Worm (Caenorhabditis elegans) whole organism, L1 larva: ENCODE data around the gene nhr-107.

Experiments
- ceh-88 ChIP-seq: fragments of 200-800 bp; sonication (Bioruptor generic); IDR thresholded peaks from 2 replicates; pipeline ENCODE4 v1.3.6; 2022; ENCODE audit warnings: missing genetic modification characterization, missing compliant biosample characterization
- egl-27 ChIP-seq, 2 experiments: fragments of 150-350 bp in 1 of 2; sonication (generic microtip); optimal IDR thresholded peaks; 3 replicates each; lab custom pipeline; 2017 to 2018; ENCODE audit warnings: missing biosample characterization in 2 of 2, missing genetic modification characterization in 2 of 2, missing genetic modification reagents in 2 of 2
- hlh-17 ChIP-seq: fragments of 200-800 bp; sonication (Bioruptor generic); optimal IDR thresholded peaks from 2 replicates; lab custom pipeline; 2018; ENCODE audit warnings: missing genetic modification characterization, mild to moderate bottlenecking, missing compliant biosample characterization, moderate library complexity, borderline replicate concordance
- lin-15B ChIP-seq: fragments of 150-350 bp; sonication (generic microtip); optimal IDR thresholded peaks from 3 replicates; lab custom pipeline; 2014; ENCODE audit warnings: missing biosample characterization, missing genetic modification characterization
- nhr-237 ChIP-seq: fragments of 150-350 bp; optimal IDR thresholded peaks from 2 replicates; lab custom pipeline; 2014; ENCODE audit warnings: missing biosample characterization, missing genetic modification characterization
- nhr-28 ChIP-seq: fragments of 150-350 bp; optimal IDR thresholded peaks from 2 replicates; lab custom pipeline; 2014; ENCODE audit warnings: missing biosample characterization, missing genetic modification characterization
- pqm-1 ChIP-seq: sonication (generic microtip); optimal IDR thresholded peaks from 3 replicates; lab custom pipeline; 2017; ENCODE audit warnings: missing biosample characterization, missing genetic modification characterization
- snpc-4 ChIP-seq: fragments of 150-350 bp; optimal IDR thresholded peaks from 2 replicates; lab custom pipeline; 2014; ENCODE audit warnings: missing biosample characterization, missing genetic modification characterization
- unc-86 ChIP-seq: sonication (generic microtip); optimal IDR thresholded peaks from 2 replicates; lab custom pipeline; 2016; ENCODE audit warnings: missing genetic modification characterization, missing compliant biosample characterization
- ztf-4 ChIP-seq: fragments of 150-350 bp; optimal IDR thresholded peaks from 2 replicates; lab custom pipeline; 2014; ENCODE audit warnings: missing biosample characterization, missing genetic modification characterization

DNA sequence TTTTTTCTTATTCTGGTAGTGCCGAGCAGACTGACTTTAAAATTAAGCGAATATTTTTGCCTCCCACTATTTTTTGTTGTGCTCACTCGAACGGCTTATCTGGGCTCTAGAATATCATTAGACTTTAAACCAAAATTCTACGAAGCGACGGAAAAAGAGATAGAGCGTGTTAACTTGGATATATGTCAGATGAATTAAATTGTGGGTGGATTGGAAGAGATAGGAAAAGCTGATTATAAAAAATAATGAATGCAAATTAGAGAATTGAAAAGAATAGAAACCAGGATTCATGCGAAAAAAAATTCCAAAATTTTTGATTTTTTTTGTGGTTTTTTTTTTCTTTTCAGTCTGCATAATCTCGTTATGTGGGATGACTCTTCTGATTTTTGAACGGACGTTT lies 24.9 kb upstream of the nhr-107 start, which contains the start of gene F20A1.4:
- TF ChIP-seq nhr-28, result no peak
- no peak for TF ChIP-seq ceh-88 (GFP tag; lab: Robert Waterston, UW)
- no peak for TF ChIP-seq egl-27 (tag; optimal IDR thresholded peaks at IDR 0.05; lab: Kevin White, UChicago)
- TF ChIP-seq nhr-237 (tag; lab: Kevin White, UChicago), result no peak
- no peak for TF ChIP-seq hlh-17 (GFP tag; lab: Kevin White, UChicago)
- no peak for TF ChIP-seq unc-86 (tag; lab: Kevin White, UChicago)
- TF ChIP-seq ztf-4 (tag; lab: Kevin White, UChicago), result no peak
- TF ChIP-seq pqm-1, result no peak
- no peak for TF ChIP-seq lin-15B (tag; lab: Kevin White, UChicago)
- TF ChIP-seq snpc-4 (tag; lab: Kevin White, UChicago), result no peak
